Fruit fly (Drosophila melanogaster) whole organism, larva: ENCODE data around the gene CG10469.

ENCODE experiments used
- noc ChIP-seq: fragments of 200-800 bp; sonication (Bioruptor generic); optimal IDR thresholded peaks from 3 replicates; lab custom pipeline; 2019; ENCODE audit warnings: missing biosample characterization, mild to moderate bottlenecking, missing genetic modification characterization, moderate library complexity

The CG10469 gene

DNA sequence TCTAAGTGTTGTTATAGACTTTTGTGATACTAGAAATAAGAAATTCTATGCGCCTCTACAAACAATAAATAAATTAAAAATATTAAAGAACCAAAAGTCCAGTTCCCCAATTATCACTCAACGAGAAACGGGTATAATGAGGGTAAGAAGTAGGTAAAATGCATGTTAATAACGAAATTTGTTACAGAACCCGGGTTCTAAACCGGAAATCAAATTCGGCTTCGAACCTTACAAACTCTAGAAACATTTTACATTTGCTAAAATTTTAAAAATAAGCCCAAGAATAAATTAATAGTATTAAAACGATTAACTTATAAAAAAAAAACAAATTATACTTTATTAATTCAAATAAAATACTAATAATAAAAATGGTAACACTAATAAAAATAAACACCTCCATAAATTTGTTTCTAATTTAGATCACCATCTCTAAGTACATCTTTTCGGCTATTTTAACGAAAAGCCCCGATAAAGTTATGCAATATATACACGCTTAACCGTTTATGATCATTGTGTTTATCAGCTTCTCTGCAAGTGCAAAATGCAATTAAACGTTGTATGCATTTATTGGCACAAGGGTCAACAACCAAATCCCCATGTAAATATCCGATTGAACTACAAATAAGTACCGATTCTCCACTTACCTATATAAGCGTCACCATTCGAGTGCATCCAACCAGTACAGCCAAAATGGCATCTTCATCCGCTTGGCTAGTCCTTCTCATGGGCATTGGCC lies 21.5 kb downstream of the CG10469 start, which contains the start of gene CG6602:
Gene CG6602 (plus strand): TSS at position 686 of the 736 bp plus-strand sequence.
- no peak for TF ChIP-seq noc (tag; lab: Kevin White, UChicago)

DNA sequence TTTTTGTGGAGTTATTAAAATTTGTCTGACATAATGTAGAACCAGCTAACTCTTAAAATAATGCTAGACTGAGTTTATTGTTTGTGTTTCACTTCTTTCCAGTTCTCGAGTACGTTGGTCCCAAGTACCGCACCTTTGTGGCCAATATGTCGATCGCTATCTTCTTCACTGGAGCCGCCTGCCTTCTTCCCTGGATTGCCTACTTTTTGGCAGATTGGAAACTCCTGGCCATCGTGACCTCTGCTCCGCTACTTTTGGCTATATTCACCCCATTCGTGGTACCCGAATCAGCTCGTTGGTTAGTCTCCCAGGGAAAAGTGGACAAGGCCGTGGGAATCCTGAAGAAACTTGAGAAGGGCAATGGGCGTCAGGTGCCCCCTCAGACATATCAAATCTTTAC lies 23.0 kb downstream of the CG10469 start:
- no peak for TF ChIP-seq noc (tag; lab: Kevin White, UChicago)

DNA sequence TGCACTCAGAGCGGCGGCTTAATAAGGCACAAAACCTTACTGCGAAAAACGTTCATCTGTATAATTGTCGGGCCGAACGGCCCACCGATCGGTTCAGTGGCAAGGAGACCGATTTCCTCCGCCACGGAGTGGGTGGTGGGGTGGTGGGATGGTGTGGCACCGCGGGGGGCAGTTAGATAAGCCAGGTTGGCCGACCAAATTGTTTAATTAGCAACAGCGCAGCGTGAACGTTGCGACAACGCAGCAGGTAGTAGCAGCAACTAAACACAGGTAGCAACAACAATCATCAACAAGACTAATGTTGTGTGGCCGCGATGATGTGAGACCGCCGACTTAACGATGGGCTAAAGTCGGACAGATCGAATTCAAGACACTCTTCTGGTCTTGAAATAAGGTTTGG lies 24.9 kb downstream of the CG10469 start:
- TF ChIP-seq noc (tag; lab: Kevin White, UChicago), result no peak

DNA sequence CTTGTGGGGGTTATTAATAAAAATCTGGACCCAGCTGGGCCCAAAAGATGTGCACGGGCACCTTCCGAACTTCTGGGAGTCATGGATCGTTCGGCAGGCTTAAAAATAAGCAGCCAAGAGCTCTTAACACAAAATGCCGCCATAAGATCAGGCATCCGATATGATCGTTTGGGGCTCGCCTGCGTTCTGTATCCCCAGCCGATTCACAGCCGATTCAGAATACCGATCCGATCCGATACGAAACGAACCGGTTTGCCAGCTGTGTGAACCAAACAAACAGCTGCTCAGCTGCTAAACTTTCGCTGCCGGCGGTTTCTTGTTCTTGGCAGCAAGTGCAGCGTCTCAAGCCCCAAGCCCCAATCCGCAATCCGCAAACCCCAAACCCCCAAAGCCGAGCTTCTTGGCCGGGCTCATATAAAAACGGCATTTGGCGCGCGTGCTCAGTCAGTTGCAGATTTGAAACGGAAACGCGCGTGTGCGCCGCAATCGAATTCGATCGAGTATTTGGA lies 27.2 kb downstream of the CG10469 start, which contains the start of gene CG42269:
Gene CG42269 (plus strand): TSS at position 416 of the 509 bp plus-strand sequence.
- no peak for TF ChIP-seq noc (tag; lab: Kevin White, UChicago)

DNA sequence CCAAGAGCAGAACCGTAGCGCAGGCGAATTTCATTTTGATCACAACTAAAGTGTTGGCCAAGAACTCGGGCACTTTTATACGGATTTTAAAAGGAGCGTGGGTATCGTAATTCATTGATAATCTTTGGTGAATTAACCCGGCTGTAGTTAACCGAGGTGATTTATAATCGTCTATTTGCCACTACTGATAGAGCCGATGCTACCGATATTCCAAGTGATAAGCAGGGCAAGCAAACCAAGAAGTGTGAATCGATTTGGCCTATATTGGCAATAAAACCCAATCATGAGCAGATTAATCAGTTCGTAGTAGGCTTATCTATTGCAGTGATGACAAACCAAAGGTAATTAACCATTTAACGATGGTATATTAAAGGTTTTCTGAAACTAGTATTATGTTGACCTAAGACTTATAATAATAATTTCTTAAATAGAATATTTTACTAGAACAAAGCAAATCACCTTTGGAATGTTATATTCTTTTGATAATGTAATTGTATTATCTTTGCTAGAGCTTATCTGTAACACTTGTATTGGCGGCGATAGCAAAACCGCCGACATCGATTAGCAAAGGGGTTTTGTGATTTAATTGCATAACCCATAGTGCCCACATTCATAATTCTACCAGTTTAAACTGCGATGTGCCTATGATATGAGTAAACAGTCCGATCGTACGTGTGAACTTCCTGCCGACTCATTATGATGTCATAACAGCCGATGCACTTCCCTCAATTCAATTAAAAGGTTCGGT lies 30.1 kb downstream of the CG10469 start, which contains the start of gene CG10472:
Gene CG10472 (minus strand): TSS at position 51 of the 748 bp plus-strand sequence.
- peak; percentile 24 for TF ChIP-seq noc (tag; lab: Kevin White, UChicago)

DNA sequence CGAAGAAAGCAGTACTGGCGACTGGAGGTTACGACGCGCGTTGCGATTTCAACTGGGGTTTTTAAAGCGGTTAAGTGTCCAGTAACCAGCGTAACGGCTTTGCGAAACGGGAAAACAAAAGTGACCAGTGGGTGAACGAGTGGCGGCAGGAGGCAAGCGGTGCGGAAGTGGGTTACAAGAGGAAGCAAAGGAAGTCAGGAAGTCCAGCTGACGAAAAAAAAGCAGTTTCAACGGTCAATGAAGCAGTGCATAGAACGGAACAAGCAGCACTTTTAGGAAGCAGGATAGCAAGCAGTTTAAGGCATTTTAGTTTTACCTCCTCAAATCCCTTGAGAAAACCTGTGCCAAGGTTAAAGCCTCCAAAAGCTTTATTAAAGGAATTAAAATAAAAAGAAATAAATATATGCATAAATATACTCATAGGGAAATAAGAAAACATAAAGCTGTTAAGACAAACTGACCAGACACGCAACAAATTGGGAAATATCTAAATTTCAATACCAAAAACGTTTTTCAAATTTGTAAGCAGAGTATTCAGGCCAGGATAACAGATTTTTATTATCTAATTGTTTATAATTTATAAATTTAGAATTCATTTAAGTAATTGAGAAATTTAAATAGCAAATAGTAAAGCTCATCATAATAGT lies 33.9 kb downstream of the CG10469 start, which contains the start of gene CG6592:
Gene CG6592 (plus strand): TSS at position 597 of the 647 bp plus-strand sequence.
- no peak for TF ChIP-seq noc (tag; lab: Kevin White, UChicago)

DNA sequence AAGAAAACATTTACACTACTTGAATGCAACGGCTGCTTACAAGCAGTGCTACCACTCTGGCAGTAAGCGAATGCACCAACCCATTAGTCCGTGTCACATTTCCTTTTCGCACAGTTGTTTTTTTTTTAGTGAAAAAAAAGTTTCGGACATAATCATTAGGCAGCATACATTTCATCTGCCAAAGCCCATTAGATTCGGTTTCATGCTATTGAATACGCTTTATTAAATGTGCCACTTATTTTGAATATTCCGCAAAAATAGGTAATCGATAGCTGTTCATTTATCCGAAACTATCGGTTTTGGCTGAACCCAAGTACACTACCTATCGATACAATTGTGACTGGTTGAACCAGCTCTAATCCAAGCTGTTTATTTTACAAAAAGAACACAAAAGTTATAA lies 38.3 kb downstream of the CG10469 start, which contains the start of gene tant:
Gene tant (plus strand): TSS at position 334 of the 400 bp plus-strand sequence.
- no peak for TF ChIP-seq noc (tag; lab: Kevin White, UChicago)

DNA sequence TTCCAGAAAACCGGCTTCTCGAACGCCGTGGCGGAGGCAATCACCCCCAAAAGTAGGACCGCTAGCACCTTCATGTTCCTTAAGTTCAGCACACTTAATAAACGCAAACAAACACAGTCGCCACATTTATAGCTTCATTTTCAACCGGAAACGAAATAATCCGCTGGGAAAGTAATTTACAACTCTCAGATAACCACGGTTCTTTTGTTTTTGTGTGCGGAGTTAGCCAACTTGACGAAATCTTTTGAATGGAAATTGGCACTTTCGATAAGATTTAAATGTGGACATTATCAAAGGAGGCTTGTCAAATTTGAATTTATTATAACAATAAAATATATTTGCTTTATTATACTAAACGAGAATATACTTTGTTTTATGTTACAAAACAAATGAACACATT lies 38.8 kb downstream of the CG10469 start, which contains the start of gene Jon65Ai:
Gene Jon65Ai (minus strand): TSS at position 101 of the 400 bp plus-strand sequence.
- peak; percentile 29 for TF ChIP-seq noc (tag; lab: Kevin White, UChicago)

DNA sequence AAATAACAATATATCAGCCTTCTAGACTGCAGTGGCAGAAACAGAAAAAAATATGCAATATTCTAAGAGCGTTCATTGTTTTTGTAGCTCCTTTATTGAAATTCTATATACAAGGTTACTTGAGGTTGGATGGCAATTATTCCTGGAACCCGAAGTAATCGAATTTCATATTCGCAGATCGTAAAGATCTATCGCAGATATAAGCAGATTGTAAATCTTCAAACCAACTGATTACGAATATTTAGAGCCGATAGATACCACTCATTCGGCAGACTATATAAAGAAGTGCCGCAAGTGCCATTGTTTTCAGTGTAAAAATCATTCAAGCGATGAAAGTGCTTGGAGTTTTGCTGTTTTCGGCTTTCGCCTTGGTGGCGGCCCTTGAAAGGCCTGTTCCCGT lies 41.1 kb downstream of the CG10469 start, which contains the start of gene Jon65Aii:
Gene Jon65Aii (plus strand): TSS at position 301 of the 400 bp plus-strand sequence.
- TF ChIP-seq noc (tag; lab: Kevin White, UChicago), result peak; percentile 5

DNA sequence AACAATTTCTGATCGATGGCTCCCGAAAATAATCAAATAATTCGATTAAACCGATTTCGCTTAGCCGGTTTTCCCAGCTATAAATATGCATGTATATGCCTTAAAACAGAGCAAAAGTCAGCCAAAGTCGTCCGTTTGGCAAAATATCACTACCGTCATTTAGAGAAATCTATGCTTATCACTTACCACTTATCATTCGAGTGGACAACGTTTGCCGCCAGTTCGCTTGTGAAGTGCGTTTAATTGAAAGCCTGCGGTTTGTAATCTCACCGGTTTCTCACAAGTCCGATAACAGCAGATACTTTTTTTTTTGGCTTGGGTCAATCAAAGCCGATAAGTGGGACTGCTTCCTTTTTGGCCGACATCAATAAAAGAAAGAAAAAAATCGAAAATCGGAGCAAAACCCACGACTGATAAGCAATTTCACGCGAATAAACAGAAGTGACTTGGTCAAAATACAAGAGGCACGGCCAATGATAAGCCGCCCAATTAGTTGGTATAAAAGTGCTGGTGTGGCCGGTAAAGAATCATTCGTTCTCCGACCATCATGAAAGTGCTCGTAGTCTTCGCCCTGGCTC lies 42.8 kb downstream of the CG10469 start, which contains the start of gene Jon65Aiii:
Gene Jon65Aiii (plus strand): TSS at position 528 of the 578 bp plus-strand sequence.
- TF ChIP-seq noc (tag; lab: Kevin White, UChicago), result peak; percentile 74
